Worm (Caenorhabditis elegans) whole organism, L4 larva: Measurements from ENCODE around the gene elc-1.
A peak's percentile ranks its signal among the peaks of the same experiment; 100 is the strongest.

Experiments
- F44E2.7 ChIP-seq: fragments of 200-800 bp; sonication (Bioruptor generic); IDR thresholded peaks from 2 replicates; pipeline ENCODE4 v2.1.2; 2022; ENCODE audit warnings: missing genetic modification characterization, missing compliant biosample characterization
- R02D3.7 ChIP-seq: fragments of 150-350 bp; sonication (generic microtip); optimal IDR thresholded peaks from 3 replicates; lab custom pipeline; 2014; ENCODE audit warnings: missing biosample characterization, missing genetic modification characterization
- T20F7.1 ChIP-seq: fragments of 200-800 bp; sonication (Bioruptor generic); optimal IDR thresholded peaks from 2 replicates; lab custom pipeline; 2018; ENCODE audit warnings: mild to moderate bottlenecking, missing genetic modification characterization, missing compliant biosample characterization
- T26A8.4 ChIP-seq: fragments of 200-800 bp; sonication (Bioruptor generic); IDR thresholded peaks from 2 replicates; pipeline ENCODE4 v1.3.6; 2022; ENCODE audit warnings: missing genetic modification characterization, missing compliant biosample characterization
- Y75B8A.6 ChIP-seq: fragments of 200-800 bp; sonication (Bioruptor generic); IDR thresholded peaks from 2 replicates; pipeline ENCODE4 v1.3.6; 2022; ENCODE audit warnings: missing genetic modification reagents, missing genetic modification characterization, missing compliant biosample characterization
- aly-2 ChIP-seq: sonication (generic microtip); optimal IDR thresholded peaks from 2 replicates; lab custom pipeline; 2018; ENCODE audit warnings: missing biosample characterization, missing genetic modification characterization
- ceh-32 ChIP-seq: sonication (generic microtip); optimal IDR thresholded peaks from 2 replicates; lab custom pipeline; 2016; ENCODE audit warnings: mild to moderate bottlenecking, missing genetic modification characterization, missing compliant biosample characterization; ENCODE audit not compliant: poor library complexity
- ces-1 ChIP-seq: fragments of 150-350 bp; sonication (generic microtip); optimal IDR thresholded peaks from 4 replicates; lab custom pipeline; 2014; ENCODE audit warnings: missing biosample characterization, missing genetic modification reagents, missing genetic modification characterization
- cey-2 ChIP-seq: sonication (generic microtip); optimal IDR thresholded peaks from 3 replicates; lab custom pipeline; 2017; ENCODE audit warnings: missing genetic modification characterization, mild to moderate bottlenecking, missing compliant biosample characterization, antibody characterized with exemption, borderline replicate concordance; ENCODE audit not compliant: insufficient read depth
- daf-16 ChIP-seq, 3 experiments: sonication (generic microtip); optimal IDR thresholded peaks; 2 replicates each; lab custom pipeline; 2016 to 2017; ENCODE audit warnings: missing genetic modification characterization in 3 of 3, missing genetic modification reagents in 3 of 3, mild to moderate bottlenecking in 2 of 3, missing compliant biosample characterization in 2 of 3, missing biosample characterization in 1 of 3, moderate library complexity in 1 of 3
- dmd-6 ChIP-seq: fragments of 200-800 bp; sonication (Bioruptor generic); IDR thresholded peaks from 2 replicates; pipeline ENCODE4 v1.3.6; 2022; ENCODE audit warnings: missing genetic modification reagents, missing genetic modification characterization, missing compliant biosample characterization
- dve-1 ChIP-seq: sonication (generic microtip); optimal IDR thresholded peaks from 2 replicates; lab custom pipeline; 2017; ENCODE audit warnings: antibody characterized with exemption, mild to moderate bottlenecking, missing genetic modification characterization, missing compliant biosample characterization; ENCODE audit not compliant: insufficient read depth
- hif-1 ChIP-seq, 2 experiments: sonication (generic microtip); optimal IDR thresholded peaks; 2 replicates each; lab custom pipeline; 2016 to 2017; ENCODE audit warnings: missing compliant biosample characterization in 2 of 2, missing genetic modification characterization in 2 of 2, missing genetic modification reagents in 2 of 2, missing genotype in 2 of 2, mild to moderate bottlenecking in 1 of 2
- hlh-11 ChIP-seq: fragments of 200-800 bp; sonication (Bioruptor generic); optimal IDR thresholded peaks from 2 replicates; lab custom pipeline; 2018; ENCODE audit warnings: mild to moderate bottlenecking, missing genetic modification characterization, missing compliant biosample characterization
- lin-1 ChIP-seq: fragments of 200-800 bp; sonication (Bioruptor generic); IDR thresholded peaks from 2 replicates; pipeline ENCODE4 v1.3.6; 2022; ENCODE audit warnings: missing genetic modification reagents, missing genetic modification characterization, missing compliant biosample characterization
- lin-38 ChIP-seq: fragments of 200-800 bp; sonication (Bioruptor generic); IDR thresholded peaks from 2 replicates; pipeline ENCODE4 v1.3.6; 2022; ENCODE audit warnings: missing genetic modification reagents, missing genetic modification characterization, missing compliant biosample characterization
- nhr-102 ChIP-seq: sonication (generic microtip); optimal IDR thresholded peaks from 2 replicates; lab custom pipeline; 2016; ENCODE audit warnings: mild to moderate bottlenecking, missing genetic modification characterization, moderate library complexity, missing compliant biosample characterization
- nhr-11 ChIP-seq: fragments of 150-350 bp; optimal IDR thresholded peaks from 2 replicates; lab custom pipeline; 2014; ENCODE audit warnings: missing biosample characterization, missing genetic modification characterization
- nhr-28 ChIP-seq: fragments of 150-350 bp; optimal IDR thresholded peaks from 2 replicates; lab custom pipeline; 2014; ENCODE audit warnings: missing biosample characterization, missing genetic modification characterization
- nhr-41 ChIP-seq: fragments of 200-800 bp; sonication (Bioruptor generic); IDR thresholded peaks from 2 replicates; pipeline ENCODE4 v1.3.6; 2022; ENCODE audit warnings: missing genetic modification reagents, missing genetic modification characterization, missing compliant biosample characterization
- nhr-48 ChIP-seq: sonication (generic microtip); optimal IDR thresholded peaks from 2 replicates; lab custom pipeline; 2016; ENCODE audit warnings: mild to moderate bottlenecking, missing genetic modification characterization, missing compliant biosample characterization
- nhr-77 ChIP-seq: fragments of 150-350 bp; optimal IDR thresholded peaks from 2 replicates; lab custom pipeline; 2014; ENCODE audit warnings: missing biosample characterization, missing genetic modification characterization
- php-3 ChIP-seq: fragments of 200-800 bp; sonication (Bioruptor generic); IDR thresholded peaks from 2 replicates; pipeline ENCODE4 v1.3.6; 2022; ENCODE audit warnings: missing genetic modification reagents, missing genetic modification characterization, missing compliant biosample characterization
- pqm-1 ChIP-seq: sonication (generic microtip); optimal IDR thresholded peaks from 2 replicates; lab custom pipeline; 2017; ENCODE audit warnings: missing biosample characterization, missing genetic modification characterization
- saeg-2 ChIP-seq: fragments of 200-800 bp; sonication (Bioruptor generic); IDR thresholded peaks from 2 replicates; pipeline ENCODE4 v1.3.6; 2022; ENCODE audit warnings: missing genetic modification reagents, missing genetic modification characterization, missing compliant biosample characterization
- sdz-12 ChIP-seq: fragments of 200-800 bp; sonication (Bioruptor generic); optimal IDR thresholded peaks from 2 replicates; lab custom pipeline; 2018; ENCODE audit warnings: mild to moderate bottlenecking, missing genetic modification characterization, missing compliant biosample characterization
- snpc-1.2 ChIP-seq: fragments of 200-800 bp; sonication (Bioruptor generic); IDR thresholded peaks from 2 replicates; pipeline ENCODE4 v1.3.6; 2022; ENCODE audit warnings: missing genetic modification reagents, missing genetic modification characterization, missing compliant biosample characterization
- snpc-4 ChIP-seq: fragments of 150-350 bp; optimal IDR thresholded peaks from 2 replicates; lab custom pipeline; 2014; ENCODE audit warnings: missing biosample characterization, missing genetic modification characterization
- tra-1 ChIP-seq: fragments of 200-800 bp; sonication (Bioruptor generic); IDR thresholded peaks from 2 replicates; pipeline ENCODE4 v1.3.6; 2022; ENCODE audit warnings: missing genetic modification reagents, missing genetic modification characterization, missing compliant biosample characterization
- unc-39 ChIP-seq: sonication (generic microtip); optimal IDR thresholded peaks from 2 replicates; lab custom pipeline; 2017; ENCODE audit warnings: missing biosample characterization, missing genetic modification characterization
- zfp-2 ChIP-seq: sonication (generic microtip); optimal IDR thresholded peaks from 2 replicates; lab custom pipeline; 2016; ENCODE audit warnings: mild to moderate bottlenecking, missing genetic modification characterization, missing compliant biosample characterization

The elc-1 gene

DNA sequence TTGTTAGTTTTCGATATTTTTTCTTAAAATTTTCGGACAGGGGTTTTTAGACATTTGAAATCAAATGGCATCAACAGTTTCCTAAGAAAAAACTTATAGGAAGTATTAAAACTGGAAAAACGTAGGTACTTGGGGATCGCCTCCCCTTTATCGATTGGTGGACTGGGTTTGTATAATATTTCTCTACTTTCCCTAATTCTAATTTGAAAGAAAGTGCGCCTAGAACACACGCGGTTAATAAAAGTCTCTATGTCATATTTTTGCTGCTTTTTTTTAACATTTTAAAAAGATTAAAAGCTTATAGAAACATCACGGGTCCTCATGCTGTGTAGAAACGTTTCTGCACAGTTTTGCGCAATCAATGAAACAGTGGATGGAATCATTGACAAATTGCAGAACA, 17.3 kb downstream of the elc-1 start, which contains the start of gene pals-16:
Gene pals-16 (plus strand): TSS at position 301 of the 400 bp plus-strand sequence.
- no peak for TF ChIP-seq nhr-41
- no peak for TF ChIP-seq zfp-2 (tag; lab: Kevin White, UChicago)
- TF ChIP-seq nhr-102 = no peak
- no peak for TF ChIP-seq cey-2 (tag; lab: Kevin White, UChicago)
- TF ChIP-seq daf-16 (GFP tag; optimal IDR thresholded peaks at IDR 0.05; lab: Kevin White, UChicago) = no peak
- no peak for TF ChIP-seq daf-16 (tag; optimal IDR thresholded peaks at IDR 0.05; lab: Kevin White, UChicago)
- TF ChIP-seq nhr-77 (tag; lab: Kevin White, UChicago) = no peak
- TF ChIP-seq snpc-1.2 (GFP tag; lab: Robert Waterston, UW) = no peak
- TF ChIP-seq nhr-28 = no peak
- TF ChIP-seq F44E2.7 (GFP tag; lab: Robert Waterston, UW) = no peak
- TF ChIP-seq Y75B8A.6 (GFP tag; lab: Robert Waterston, UW) = no peak
- no peak for TF ChIP-seq nhr-11 (tag; lab: Kevin White, UChicago)
- TF ChIP-seq ceh-32 (tag; lab: Kevin White, UChicago) = no peak

DNA sequence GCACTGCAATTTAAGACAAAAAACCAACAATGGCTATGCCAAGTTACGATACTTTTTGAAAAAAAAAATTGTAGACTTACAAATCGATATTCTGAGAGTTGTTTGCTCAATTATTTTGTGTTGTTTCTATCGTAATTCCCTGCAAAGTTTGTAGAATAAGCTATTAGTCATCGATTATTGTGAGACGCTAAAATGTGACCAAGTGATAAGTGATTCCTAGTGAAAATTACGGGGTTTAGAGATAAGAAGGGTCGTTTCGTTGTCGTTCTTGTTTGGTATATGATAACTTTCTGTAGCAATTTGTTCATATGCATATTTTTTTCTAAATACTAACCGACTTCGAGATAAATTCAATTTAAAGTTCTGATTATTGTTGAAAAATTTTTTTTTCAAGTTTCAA, 18.8 kb downstream of the elc-1 start:
- TF ChIP-seq nhr-28 = peak; percentile 64
- peak; percentile 48 for TF ChIP-seq dmd-6
- no peak for TF ChIP-seq daf-16 (GFP tag; optimal IDR thresholded peaks at IDR 0.05; lab: Kevin White, UChicago)
- peak; percentile 61 for TF ChIP-seq daf-16 (tag; optimal IDR thresholded peaks at IDR 0.05; lab: Kevin White, UChicago)
- TF ChIP-seq pqm-1 (tag; lab: Kevin White, UChicago) = peak; percentile 86
- TF ChIP-seq saeg-2 = no peak
- peak; percentile 22 for TF ChIP-seq T20F7.1 (GFP tag; lab: Kevin White, UChicago)

DNA sequence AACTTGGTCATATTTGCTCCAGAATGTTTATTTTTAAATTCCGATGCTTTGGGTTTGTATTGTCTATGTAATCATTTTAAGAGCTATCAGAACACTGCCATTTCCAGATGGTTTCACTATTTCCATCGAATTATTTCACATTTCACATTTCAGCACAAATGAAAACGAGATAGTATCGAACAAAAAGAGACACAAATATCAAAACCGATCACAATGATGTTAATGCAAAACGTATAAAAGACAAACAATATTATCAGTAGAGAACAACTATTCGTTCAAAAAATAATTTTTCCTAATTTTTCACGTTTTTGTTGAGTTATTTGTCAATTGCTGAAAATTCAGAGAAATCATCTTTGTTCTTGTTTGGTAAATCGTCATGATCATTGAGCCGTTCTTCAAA, 21.6 kb downstream of the elc-1 start:
- TF ChIP-seq nhr-28 (peak; percentile 17), hlh-11 (peak; percentile 19), dmd-6 (peak; percentile 39; the same call in 1 of the 2 replicates), sdz-12 (GFP tag; lab: Kevin White, UChicago) (no peak), pqm-1 (tag; lab: Kevin White, UChicago) (peak; percentile 64), snpc-4 (tag; lab: Kevin White, UChicago) (no peak), T20F7.1 (GFP tag; lab: Kevin White, UChicago) (no peak), unc-39 (no peak), lin-38 (no peak), nhr-48 (tag; lab: Kevin White, UChicago) (no peak), daf-16 (GFP tag; optimal IDR thresholded peaks at IDR 0.05; lab: Kevin White, UChicago) (no peak), daf-16 (tag; optimal IDR thresholded peaks at IDR 0.05; lab: Kevin White, UChicago) (peak; percentile 28)

DNA sequence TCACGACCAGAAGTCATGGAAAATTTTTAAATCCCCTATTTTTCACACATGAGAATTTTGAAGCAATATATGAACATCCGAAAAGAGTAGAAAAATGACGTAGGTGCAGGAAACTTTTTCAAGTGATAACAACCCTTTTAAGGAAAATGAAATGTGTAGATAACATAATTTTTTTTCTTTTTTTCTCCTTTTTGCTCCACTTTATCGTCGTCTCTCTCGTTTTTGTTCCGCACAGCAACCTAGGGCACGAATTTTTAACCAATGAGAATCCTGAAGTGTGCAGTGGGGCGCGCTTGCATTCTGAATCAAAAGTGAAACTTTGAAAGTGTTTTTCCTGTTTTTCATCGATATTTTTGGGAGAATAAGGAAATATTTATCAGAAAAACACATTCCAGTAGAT, 24.2 kb downstream of the elc-1 start:
- TF ChIP-seq T26A8.4 (no peak), aly-2 (no peak), php-3 (GFP tag; lab: Robert Waterston, UW) (peak; percentile 18; the same call in 1 of the 2 replicates), lin-1 (GFP tag; lab: Robert Waterston, UW) (0 out of 2 replicates have a peak, but pooled peaks have one; percentile 44), daf-16 (GFP tag; optimal IDR thresholded peaks at IDR 0.05; lab: Kevin White, UChicago) (no peak), daf-16 (tag; optimal IDR thresholded peaks at IDR 0.05; lab: Kevin White, UChicago) (peak; percentile 58), nhr-28 (peak; percentile 71), T20F7.1 (GFP tag; lab: Kevin White, UChicago) (peak; percentile 4), ces-1 (GFP tag; lab: Kevin White, UChicago) (no peak), pqm-1 (tag; lab: Kevin White, UChicago) (peak; percentile 84), R02D3.7 (tag; lab: Kevin White, UChicago) (no peak), dmd-6 (peak; percentile 86), nhr-48 (tag; lab: Kevin White, UChicago) (peak; percentile 7), nhr-102 (peak; percentile 58), hlh-11 (peak; percentile 73), dve-1 (tag; lab: Kevin White, UChicago) (peak; percentile 63), nhr-77 (tag; lab: Kevin White, UChicago) (peak; percentile 60), tra-1 (peak; percentile 42; the same call in 1 of the 2 replicates), hif-1 (tag; optimal IDR thresholded peaks at IDR 0.05; lab: Kevin White, UChicago) (no peak), lin-38 (peak; percentile 85)
